Worm (Caenorhabditis elegans): ENCODE results near the gene fat-7.

fat-7 gene

ce11 chrV:7153046-7153445, at the start of gene fat-7:
TSS of gene fat-7 (minus strand) at chrV:7153146.
- TF ChIP-seq B0310.2 (tag; optimal IDR thresholded peaks at IDR 0.05) (no peak), tbx-37 (GFP tag; conservative IDR thresholded peaks at IDR 0.05) (no peak), aly-1 (tag; optimal IDR thresholded peaks at IDR 0.05) (no peak)

ce11 chrV:7201353-7201752, 48.4 kb upstream of the fat-7 start:
- TF ChIP-seq ceh-13 (GFP tag; optimal IDR thresholded peaks at IDR 0.05): no peak
- no peak for TF ChIP-seq ets-7 (tag; optimal IDR thresholded peaks at IDR 0.05)
- TF ChIP-seq hnd-1 (tag; optimal IDR thresholded peaks at IDR 0.05): no peak
- TF ChIP-seq B0310.2 (tag; optimal IDR thresholded peaks at IDR 0.05): no peak
- TF ChIP-seq flt-1 (GFP tag; IDR thresholded peaks at IDR 0.05): no peak
- TF ChIP-seq aly-1 (tag; optimal IDR thresholded peaks at IDR 0.05): no peak

- TF ChIP-seq sea-1 (GFP tag; conservative IDR thresholded peaks at IDR 0.05): no peak
- TF ChIP-seq hnd-1 (tag; optimal IDR thresholded peaks at IDR 0.05): no peak
- no peak for TF ChIP-seq ama-1 (optimal IDR thresholded peaks at IDR 0.05)
- no peak for TF ChIP-seq hmbx-1 (tag; optimal IDR thresholded peaks at IDR 0.05)
- no peak for TF ChIP-seq tbx-37 (GFP tag; conservative IDR thresholded peaks at IDR 0.05)
- TF ChIP-seq tbx-11 (GFP tag; IDR thresholded peaks at IDR 0.05): no peak
- TF ChIP-seq pes-1 (GFP tag; IDR thresholded peaks at IDR 0.05): no peak
- TF ChIP-seq scrt-1 (GFP tag; IDR thresholded peaks at IDR 0.05): no peak
- TF ChIP-seq F13C5.2 (tag; optimal IDR thresholded peaks at IDR 0.05): no peak
- TF ChIP-seq tra-4 (tag; optimal IDR thresholded peaks at IDR 0.05): no peak
- TF ChIP-seq ceh-36 (tag; optimal IDR thresholded peaks at IDR 0.05): no peak
- no peak for TF ChIP-seq hmg-4 (GFP tag; optimal IDR thresholded peaks at IDR 0.05)
- no peak for TF ChIP-seq aly-1 (tag; optimal IDR thresholded peaks at IDR 0.05)
- TF ChIP-seq ets-7 (tag; optimal IDR thresholded peaks at IDR 0.05): no peak
- TF ChIP-seq flt-1 (GFP tag; IDR thresholded peaks at IDR 0.05): no peak
- TF ChIP-seq B0310.2 (tag; optimal IDR thresholded peaks at IDR 0.05): no peak
- no peak for TF ChIP-seq ceh-13 (GFP tag; optimal IDR thresholded peaks at IDR 0.05)
These were observed 47.0 kb upstream of the fat-7 start, which contains the start of gene F09G2.1 for ce11 chrV:7199932-7200331. TSS of gene F09G2.1 (plus strand) at chrV:7200232.

ce11 chrV:7199077-7199476, 46.1 kb upstream of the fat-7 start:
- TF ChIP-seq tbx-11 (GFP tag; IDR thresholded peaks at IDR 0.05) (no peak), hnd-1 (tag; optimal IDR thresholded peaks at IDR 0.05) (no peak), ama-1 (optimal IDR thresholded peaks at IDR 0.05) (no peak), tra-4 (tag; optimal IDR thresholded peaks at IDR 0.05) (no peak), ceh-36 (tag; optimal IDR thresholded peaks at IDR 0.05) (no peak), aly-1 (tag; optimal IDR thresholded peaks at IDR 0.05) (no peak), hmg-4 (GFP tag; optimal IDR thresholded peaks at IDR 0.05) (no peak), ceh-13 (GFP tag; optimal IDR thresholded peaks at IDR 0.05) (no peak), F13C5.2 (tag; optimal IDR thresholded peaks at IDR 0.05) (no peak), pes-1 (GFP tag; IDR thresholded peaks at IDR 0.05) (no peak), scrt-1 (GFP tag; IDR thresholded peaks at IDR 0.05) (no peak), B0310.2 (tag; optimal IDR thresholded peaks at IDR 0.05) (no peak), hmbx-1 (tag; optimal IDR thresholded peaks at IDR 0.05) (no peak), ets-7 (tag; optimal IDR thresholded peaks at IDR 0.05) (no peak), flt-1 (GFP tag; IDR thresholded peaks at IDR 0.05) (no peak), tbx-37 (GFP tag; conservative IDR thresholded peaks at IDR 0.05) (no peak), sea-1 (GFP tag; conservative IDR thresholded peaks at IDR 0.05) (no peak)

- no peak for TF ChIP-seq sea-1 (GFP tag; conservative IDR thresholded peaks at IDR 0.05)
- peak; percentile 21 for TF ChIP-seq ama-1 (optimal IDR thresholded peaks at IDR 0.05)
These were observed 45.5 kb upstream of the fat-7 start for ce11 chrV:7198403-7198802.

ce11 chrV:7197036-7197435, 44.1 kb upstream of the fat-7 start:
- TF ChIP-seq tbx-37 (GFP tag; conservative IDR thresholded peaks at IDR 0.05): no peak
- no peak for TF ChIP-seq ceh-36 (tag; optimal IDR thresholded peaks at IDR 0.05)
- no peak for TF ChIP-seq hnd-1 (tag; optimal IDR thresholded peaks at IDR 0.05)
- no peak for TF ChIP-seq sea-1 (GFP tag; conservative IDR thresholded peaks at IDR 0.05)
- TF ChIP-seq ceh-13 (GFP tag; optimal IDR thresholded peaks at IDR 0.05): no peak
- no peak for TF ChIP-seq aly-1 (tag; optimal IDR thresholded peaks at IDR 0.05)
- TF ChIP-seq hmg-4 (GFP tag; optimal IDR thresholded peaks at IDR 0.05): no peak
- TF ChIP-seq tbx-11 (GFP tag; IDR thresholded peaks at IDR 0.05): no peak
- TF ChIP-seq ets-7 (tag; optimal IDR thresholded peaks at IDR 0.05): no peak
- TF ChIP-seq flt-1 (GFP tag; IDR thresholded peaks at IDR 0.05): no peak
- no peak for TF ChIP-seq hmbx-1 (tag; optimal IDR thresholded peaks at IDR 0.05)

- TF ChIP-seq F13C5.2 (tag; optimal IDR thresholded peaks at IDR 0.05) (peak; percentile 59), hmbx-1 (tag; optimal IDR thresholded peaks at IDR 0.05) (no peak), tbx-37 (GFP tag; conservative IDR thresholded peaks at IDR 0.05) (no peak), scrt-1 (GFP tag; IDR thresholded peaks at IDR 0.05) (no peak), flt-1 (GFP tag; IDR thresholded peaks at IDR 0.05) (0 out of 2 replicates have a peak, but pooled peaks have one; percentile 12), aly-1 (tag; optimal IDR thresholded peaks at IDR 0.05) (no peak), sea-1 (GFP tag; conservative IDR thresholded peaks at IDR 0.05) (no peak), ama-1 (optimal IDR thresholded peaks at IDR 0.05) (no peak), ets-7 (tag; optimal IDR thresholded peaks at IDR 0.05) (no peak), hmg-4 (GFP tag; optimal IDR thresholded peaks at IDR 0.05) (peak; percentile 19)
These were observed 43.6 kb upstream of the fat-7 start, which contains the start of gene F09G2.2 for ce11 chrV:7196498-7196966. TSS of gene F09G2.2 (plus strand) at chrV:7196916.

ce11 chrV:7196037-7196436, 43.1 kb upstream of the fat-7 start, which contains the start of gene attf-2:
TSS of gene attf-2 (minus strand) at chrV:7196137.
- TF ChIP-seq ama-1 (optimal IDR thresholded peaks at IDR 0.05) (no peak), tbx-11 (GFP tag; IDR thresholded peaks at IDR 0.05) (no peak), tbx-37 (GFP tag; conservative IDR thresholded peaks at IDR 0.05) (no peak), flt-1 (GFP tag; IDR thresholded peaks at IDR 0.05) (no peak), scrt-1 (GFP tag; IDR thresholded peaks at IDR 0.05) (no peak)

Data from whole organism, early embryonic.